Worm (Caenorhabditis elegans) whole organism, young adult: ENCODE data around the gene frpr-12.

Experiments
- aptf-3 ChIP-seq: fragments of 200-800 bp; sonication (Bioruptor generic); IDR thresholded peaks from 2 replicates; pipeline ENCODE4 v1.3.6; 2022; ENCODE audit warnings: missing genetic modification characterization, missing compliant biosample characterization
- ceh-40 ChIP-seq: fragments of 200-800 bp; sonication (Bioruptor generic); IDR thresholded peaks from 2 replicates; pipeline ENCODE4 v1.3.6; 2022; ENCODE audit warnings: missing genetic modification characterization, missing compliant biosample characterization
- ceh-58 ChIP-seq: fragments of 200-800 bp; sonication (Bioruptor generic); IDR thresholded peaks from 2 replicates; pipeline ENCODE4 v1.3.6; 2022; ENCODE audit warnings: missing genetic modification characterization, missing compliant biosample characterization
- lin-26 ChIP-seq: fragments of 200-800 bp; sonication (Bioruptor generic); IDR thresholded peaks from 2 replicates; pipeline ENCODE4 v1.3.6; 2022; ENCODE audit warnings: missing genetic modification reagents, missing genetic modification characterization, missing compliant biosample characterization
- pha-4 ChIP-seq: fragments of 150-350 bp; sonication (generic microtip); optimal IDR thresholded peaks from 2 replicates; lab custom pipeline; 2014; ENCODE audit warnings: missing biosample characterization, missing genetic modification reagents, missing genetic modification characterization
- ztf-6 ChIP-seq: fragments of 200-800 bp; sonication (Bioruptor generic); IDR thresholded peaks from 2 replicates; pipeline ENCODE4 v1.3.6; 2022; ENCODE audit warnings: missing genetic modification reagents, missing genetic modification characterization, missing compliant biosample characterization

DNA sequence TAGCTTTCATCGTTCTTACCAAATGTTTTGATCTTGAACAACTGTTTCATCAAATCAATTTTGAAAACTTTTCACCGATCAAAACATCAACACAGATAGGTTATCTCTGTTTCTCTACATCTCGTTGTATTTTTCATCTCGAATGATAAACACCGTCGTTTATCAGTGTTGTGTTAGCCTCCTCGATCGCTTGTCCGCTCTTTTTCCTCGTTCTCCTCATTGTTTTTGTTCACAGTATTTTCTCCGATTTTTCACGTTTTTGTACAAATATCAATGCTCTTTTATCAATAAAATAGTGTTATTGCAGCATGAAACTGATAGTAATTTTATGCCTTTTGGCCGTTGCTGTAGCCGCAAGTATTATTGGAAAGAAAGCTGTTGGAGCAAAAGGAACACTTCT lies 20.0 kb downstream of the frpr-12 start, which contains the start of gene ttr-47:
- no peak for TF ChIP-seq pha-4 (tag; lab: Kevin White, UChicago)
- no peak for TF ChIP-seq lin-26 (GFP tag; lab: Robert Waterston, UW)
- no peak for TF ChIP-seq ceh-40 (GFP tag; lab: Robert Waterston, UW)
- no peak for TF ChIP-seq aptf-3
- no peak for TF ChIP-seq ztf-6
- no peak for TF ChIP-seq ceh-58 (GFP tag; lab: Robert Waterston, UW)
